Worm (Caenorhabditis elegans): Measurements from ENCODE around the gene frpr-6.

Gene frpr-6

DNA sequence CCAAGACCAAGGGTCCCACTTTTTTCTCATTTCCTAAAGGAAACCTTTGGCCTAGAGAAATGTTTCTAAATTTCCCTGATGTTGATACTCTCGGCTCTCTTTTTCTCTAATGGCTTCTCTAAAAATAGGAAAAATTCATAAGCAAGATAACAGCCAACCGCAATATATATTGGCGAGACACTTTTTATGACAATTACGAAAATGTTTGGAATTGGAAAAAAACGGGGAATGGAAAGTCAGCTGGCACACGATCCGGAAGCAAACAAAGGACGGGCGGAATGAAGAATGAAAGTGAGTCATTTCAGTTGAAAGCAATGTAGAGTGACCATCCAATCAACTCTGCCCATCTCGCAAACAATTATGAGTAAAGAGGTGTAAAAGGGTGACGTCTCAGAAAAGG, 19.6 kb downstream of the frpr-6 start:
- TF ChIP-seq ceh-39 (tag; optimal IDR thresholded peaks at IDR 0.05), result no peak
- TF ChIP-seq ceh-83 (GFP tag; optimal IDR thresholded peaks at IDR 0.05), result no peak
- no peak for TF ChIP-seq mls-2 (tag; optimal IDR thresholded peaks at IDR 0.05)
- TF ChIP-seq unc-120 (tag; optimal IDR thresholded peaks at IDR 0.05; ENCODE audit: poor library complexity, severe bottlenecking), result no peak
- TF ChIP-seq unc-62 (GFP tag; optimal IDR thresholded peaks at IDR 0.05), result no peak

DNA sequence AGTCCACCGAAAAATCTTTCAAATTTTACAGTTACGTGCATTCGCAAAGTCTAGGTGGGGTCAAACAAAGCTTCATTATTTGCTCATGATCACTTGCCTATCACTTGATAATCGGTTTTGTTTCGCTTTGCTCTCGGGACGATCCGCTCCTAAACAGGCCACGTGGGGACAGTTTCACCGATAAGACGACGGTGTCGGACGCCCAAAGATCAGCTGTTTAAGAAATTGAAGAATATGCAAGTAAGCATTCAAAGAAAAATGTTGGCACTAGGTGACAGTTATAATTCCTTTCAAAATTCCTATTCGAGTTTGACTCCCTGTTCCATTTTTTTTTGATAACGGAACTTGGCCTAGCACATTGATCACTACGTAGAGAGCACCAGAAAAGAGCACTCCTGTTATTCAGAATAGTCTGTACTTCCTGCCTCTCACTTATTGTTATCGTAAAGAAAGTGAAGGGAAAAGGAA, 21.0 kb downstream of the frpr-6 start:
- TF ChIP-seq pha-4 (tag; optimal IDR thresholded peaks at IDR 0.05) (no peak), nhr-76 (tag; optimal IDR thresholded peaks at IDR 0.05) (no peak), sptf-1 (tag; optimal IDR thresholded peaks at IDR 0.05) (no peak)

- no peak for TF ChIP-seq nhr-28 (tag; optimal IDR thresholded peaks at IDR 0.05)
- no peak for TF ChIP-seq mls-2 (tag; optimal IDR thresholded peaks at IDR 0.05)
- no peak for TF ChIP-seq lin-13 (tag; optimal IDR thresholded peaks at IDR 0.05)
- TF ChIP-seq sptf-1 (tag; optimal IDR thresholded peaks at IDR 0.05), result no peak
- no peak for TF ChIP-seq unc-120 (tag; optimal IDR thresholded peaks at IDR 0.05; ENCODE audit: poor library complexity, severe bottlenecking)
- no peak for TF ChIP-seq ceh-83 (GFP tag; optimal IDR thresholded peaks at IDR 0.05)
- no peak for TF ChIP-seq cnd-1 (tag; optimal IDR thresholded peaks at IDR 0.05)
- TF ChIP-seq ztf-11 (tag; optimal IDR thresholded peaks at IDR 0.05), result no peak
- no peak for TF ChIP-seq hlh-1 (tag; optimal IDR thresholded peaks at IDR 0.05)
- no peak for TF ChIP-seq mab-5 (tag; optimal IDR thresholded peaks at IDR 0.05)
- TF ChIP-seq ham-2 (GFP tag; optimal IDR thresholded peaks at IDR 0.05), result no peak
- no peak for TF ChIP-seq nhr-76 (tag; optimal IDR thresholded peaks at IDR 0.05)
- TF ChIP-seq flh-1 (GFP tag; optimal IDR thresholded peaks at IDR 0.05), result no peak
- no peak for TF ChIP-seq nhr-237 (tag; optimal IDR thresholded peaks at IDR 0.05)
- TF ChIP-seq tbx-8 (GFP tag; optimal IDR thresholded peaks at IDR 0.05), result no peak
- no peak for TF ChIP-seq snpc-4 (tag; optimal IDR thresholded peaks at IDR 0.05)
- no peak for TF ChIP-seq nhr-2 (tag; optimal IDR thresholded peaks at IDR 0.05)
These were observed 22.0 kb downstream of the frpr-6 start for ce11 chrV:9078815-9079525.

- TF ChIP-seq tbx-8 (GFP tag; optimal IDR thresholded peaks at IDR 0.05) (no peak), snpc-4 (tag; optimal IDR thresholded peaks at IDR 0.05) (no peak), unc-62 (GFP tag; optimal IDR thresholded peaks at IDR 0.05) (no peak), cnd-1 (tag; optimal IDR thresholded peaks at IDR 0.05) (no peak), ceh-39 (tag; optimal IDR thresholded peaks at IDR 0.05) (no peak), elt-3 (tag; optimal IDR thresholded peaks at IDR 0.05) (no peak), sptf-1 (tag; optimal IDR thresholded peaks at IDR 0.05) (no peak)
These were observed 22.8 kb downstream of the frpr-6 start for ce11 chrV:9078067-9078581.

DNA sequence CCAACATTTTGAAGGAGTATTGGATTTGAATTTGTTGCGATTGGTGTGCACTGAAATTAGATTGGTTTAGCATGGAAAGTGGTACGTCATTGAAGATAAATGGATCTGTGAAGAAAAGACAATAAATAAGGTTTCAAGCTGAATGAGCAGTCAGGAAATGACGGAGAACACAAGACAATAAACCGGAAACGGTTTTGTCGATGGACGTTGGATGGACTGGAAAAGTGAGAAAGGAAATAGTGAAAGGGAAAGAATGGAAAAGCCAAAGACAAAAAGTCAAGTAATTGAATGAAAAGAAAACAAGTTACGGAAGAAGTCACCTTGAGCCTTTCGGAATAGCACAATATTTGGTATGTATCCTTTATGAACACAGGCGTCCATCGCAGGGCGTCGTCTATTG, 24.7 kb downstream of the frpr-6 start, which contains the start of gene T27E4.7:
TSS of gene T27E4.7 (minus strand) at position 50 of the 400 bp plus-strand sequence.
- TF ChIP-seq unc-39 (tag; optimal IDR thresholded peaks at IDR 0.05), result no peak
- no peak for TF ChIP-seq lin-32 (GFP tag; optimal IDR thresholded peaks at IDR 0.05)
- no peak for TF ChIP-seq nhr-237 (tag; optimal IDR thresholded peaks at IDR 0.05)

ce11 chrV:9075827-9076226, 25.1 kb downstream of the frpr-6 start:
- TF ChIP-seq flh-1 (GFP tag; optimal IDR thresholded peaks at IDR 0.05) (no peak), zip-8 (tag; optimal IDR thresholded peaks at IDR 0.05) (no peak), ham-2 (GFP tag; optimal IDR thresholded peaks at IDR 0.05) (no peak), tbx-8 (GFP tag; optimal IDR thresholded peaks at IDR 0.05) (no peak), sem-2 (GFP tag; optimal IDR thresholded peaks at IDR 0.05) (no peak), nhr-76 (tag; optimal IDR thresholded peaks at IDR 0.05) (no peak), lin-32 (GFP tag; optimal IDR thresholded peaks at IDR 0.05) (no peak), unc-39 (tag; optimal IDR thresholded peaks at IDR 0.05) (no peak), elt-1 (tag; optimal IDR thresholded peaks at IDR 0.05; ENCODE audit: borderline replicate concordance, insufficient read depth) (no peak), drap-1 (GFP tag; optimal IDR thresholded peaks at IDR 0.05) (no peak)
